Fruit fly (Drosophila melanogaster) whole organism, embryonic: ENCODE results near the gene Slimp.

Experiments
- B-H1 ChIP-seq: fragments of 200-800 bp; sonication (Bioruptor generic); IDR thresholded peaks from 3 replicates; pipeline ENCODE4 v1.3.6; 2022; ENCODE audit warnings: missing biosample characterization, missing genetic modification characterization
- C15 ChIP-seq: fragments of 200-800 bp; sonication (Bioruptor generic); IDR thresholded peaks from 3 replicates; pipeline ENCODE4 v1.3.6; 2022; ENCODE audit warnings: missing biosample characterization, missing genetic modification characterization
- CG10274 ChIP-seq: fragments of 200-800 bp; sonication (Bioruptor generic); optimal IDR thresholded peaks from 3 replicates; lab custom pipeline; 2017; ENCODE audit warnings: missing biosample characterization, mild to moderate bottlenecking, missing genetic modification characterization
- CG11560 ChIP-seq: fragments of 200-800 bp; sonication (Bioruptor generic); IDR thresholded peaks from 3 replicates; pipeline ENCODE4 v1.3.6; 2022; ENCODE audit warnings: missing biosample characterization, missing genetic modification characterization
- CG12155 ChIP-seq: fragments of 200-800 bp; sonication (Bioruptor generic); optimal IDR thresholded peaks from 3 replicates; lab custom pipeline; 2016; ENCODE audit warnings: missing biosample characterization, missing genetic modification characterization
- CG12219 ChIP-seq: fragments of 200-800 bp; sonication (Bioruptor generic); optimal IDR thresholded peaks from 3 replicates; lab custom pipeline; 2018; ENCODE audit warnings: missing biosample characterization, mild to moderate bottlenecking, missing genetic modification characterization
- CG13287 ChIP-seq: fragments of 200-800 bp; sonication (Bioruptor generic); IDR thresholded peaks from 2 replicates; pipeline ENCODE4 v1.3.6; 2022; ENCODE audit warnings: missing biosample characterization, missing genetic modification characterization; ENCODE audit not compliant: partially characterized antibody
- CG15479 ChIP-seq: fragments of 200-800 bp; sonication (Bioruptor generic); optimal IDR thresholded peaks from 3 replicates; lab custom pipeline; 2019; ENCODE audit warnings: missing biosample characterization, mild to moderate bottlenecking, missing genetic modification characterization, moderate library complexity
- CG1602 ChIP-seq: fragments of 200-800 bp; sonication (Bioruptor generic); optimal IDR thresholded peaks from 3 replicates; lab custom pipeline; 2016; ENCODE audit warnings: missing biosample characterization, missing genetic modification characterization
- CG16813 ChIP-seq: fragments of 200-800 bp; sonication (Bioruptor generic); IDR thresholded peaks from 3 replicates; pipeline ENCODE4 v1.3.6; 2022; ENCODE audit warnings: missing biosample characterization, missing genetic modification characterization; ENCODE audit not compliant: partially characterized antibody
- CG16815 ChIP-seq: fragments of 200-800 bp; sonication (Bioruptor generic); optimal IDR thresholded peaks from 3 replicates; lab custom pipeline; 2017; ENCODE audit warnings: missing biosample characterization, mild to moderate bottlenecking, missing genetic modification characterization
- CG16863 ChIP-seq: fragments of 200-800 bp; sonication (Bioruptor generic); optimal IDR thresholded peaks from 3 replicates; lab custom pipeline; 2016; ENCODE audit warnings: missing biosample characterization, missing genetic modification characterization
- CG2116 ChIP-seq: fragments of 200-800 bp; sonication (Bioruptor generic); optimal IDR thresholded peaks from 3 replicates; lab custom pipeline; 2018; ENCODE audit warnings: missing biosample characterization, mild to moderate bottlenecking, missing genetic modification characterization
- CG2129 ChIP-seq: fragments of 200-800 bp; sonication (Bioruptor generic); IDR thresholded peaks from 2 replicates; pipeline ENCODE4 v1.3.6; 2022; ENCODE audit warnings: missing biosample characterization, missing genetic modification characterization; ENCODE audit not compliant: partially characterized antibody
- CG30403 ChIP-seq: fragments of 200-800 bp; sonication (Bioruptor generic); optimal IDR thresholded peaks from 3 replicates; lab custom pipeline; 2016; ENCODE audit warnings: missing biosample characterization, missing genetic modification characterization
- CG3407 ChIP-seq: fragments of 200-800 bp; sonication (Bioruptor generic); optimal IDR thresholded peaks from 2 replicates; lab custom pipeline; 2018; ENCODE audit warnings: missing biosample characterization, mild to moderate bottlenecking, missing genetic modification characterization
- CG4730 ChIP-seq: fragments of 200-800 bp; sonication (Bioruptor generic); IDR thresholded peaks from 2 replicates; pipeline ENCODE4 v1.3.6; 2022; ENCODE audit warnings: missing biosample characterization, missing genetic modification characterization
- CG7271 ChIP-seq: fragments of 200-800 bp; sonication (Bioruptor generic); optimal IDR thresholded peaks from 2 replicates; lab custom pipeline; 2018; ENCODE audit warnings: missing biosample characterization, mild to moderate bottlenecking, missing genetic modification characterization, moderate library complexity
- CG8478 ChIP-seq: fragments of >200 bp; optimal IDR thresholded peaks from 2 replicates; lab custom pipeline; 2018
- CG9215 ChIP-seq: fragments of 200-800 bp; sonication (Bioruptor generic); IDR thresholded peaks from 2 replicates; pipeline ENCODE4 v1.3.6; 2022; ENCODE audit warnings: missing biosample characterization, missing genetic modification characterization
- CrebB ChIP-seq: fragments of 200-800 bp; sonication (Bioruptor generic); optimal IDR thresholded peaks from 3 replicates; lab custom pipeline; 2018; ENCODE audit warnings: missing biosample characterization, mild to moderate bottlenecking, missing genetic modification characterization
- D ChIP-seq, 2 experiments: fragments of 200-800 bp in 1 of 2; fragments of >200 bp in 1 of 2; sonication (Bioruptor generic) in 1 of 2; optimal IDR thresholded peaks; 2 replicates in 1 of 2; 3 replicates in 1 of 2; lab custom pipeline; 2017; ENCODE audit warnings: mild to moderate bottlenecking in 1 of 2, missing biosample characterization in 1 of 2, missing genetic modification characterization in 1 of 2, missing genetic modification reagents in 1 of 2
- Dip3 ChIP-seq: fragments of 200-800 bp; sonication (Bioruptor generic); optimal IDR thresholded peaks from 3 replicates; lab custom pipeline; 2016; ENCODE audit warnings: missing biosample characterization, missing genetic modification characterization
- Ets97D ChIP-seq: fragments of 200-800 bp; sonication (Bioruptor generic); optimal IDR thresholded peaks from 3 replicates; lab custom pipeline; 2016; ENCODE audit warnings: missing biosample characterization, missing genetic modification characterization
- H15 ChIP-seq: fragments of 200-800 bp; sonication (Bioruptor generic); IDR thresholded peaks from 3 replicates; pipeline ENCODE4 v1.3.6; 2022; ENCODE audit warnings: missing biosample characterization, missing genetic modification characterization
- HLH54F ChIP-seq: fragments of 200-800 bp; sonication (Bioruptor generic); optimal IDR thresholded peaks from 3 replicates; lab custom pipeline; 2016; ENCODE audit warnings: missing biosample characterization, missing genetic modification characterization
- MTF-1 ChIP-seq: fragments of 200-800 bp; sonication (Bioruptor generic); optimal IDR thresholded peaks from 2 replicates; lab custom pipeline; 2018; ENCODE audit warnings: missing biosample characterization, mild to moderate bottlenecking, missing genetic modification characterization, borderline replicate concordance
- Med ChIP-seq: fragments of 200-800 bp; sonication (Bioruptor generic); peaks from one replicate; lab custom pipeline; 2016; ENCODE audit warnings: missing biosample characterization, missing genetic modification characterization, mild to moderate bottlenecking, inconsistent platforms, moderate library complexity
- Nf-YB ChIP-seq: fragments of 200-800 bp; sonication (Bioruptor generic); optimal IDR thresholded peaks from 3 replicates; lab custom pipeline; 2019; ENCODE audit warnings: missing biosample characterization, mild to moderate bottlenecking, missing genetic modification characterization, moderate library complexity
- Oaz ChIP-seq: fragments of 200-800 bp; sonication (Bioruptor generic); IDR thresholded peaks from 2 replicates; pipeline ENCODE4 v1.3.6; 2022; ENCODE audit warnings: missing biosample characterization, missing genetic modification characterization
- Oli ChIP-seq: fragments of 200-800 bp; sonication (Bioruptor generic); optimal IDR thresholded peaks from 2 replicates; lab custom pipeline; 2018; ENCODE audit warnings: missing biosample characterization, mild to moderate bottlenecking, missing genetic modification characterization, moderate library complexity
- Poxn ChIP-seq: fragments of 200-800 bp; sonication (Bioruptor generic); IDR thresholded peaks from 2 replicates; pipeline ENCODE4 v1.3.6; 2022; ENCODE audit warnings: missing biosample characterization, missing genetic modification characterization
- Side ChIP-seq: fragments of 200-800 bp; sonication (Bioruptor generic); optimal IDR thresholded peaks from 2 replicates; lab custom pipeline; 2016; ENCODE audit warnings: missing biosample characterization, missing genetic modification characterization
- Sox102F ChIP-seq: fragments of 200-800 bp; sonication (Bioruptor generic); optimal IDR thresholded peaks from 2 replicates; lab custom pipeline; 2018; ENCODE audit warnings: missing biosample characterization, mild to moderate bottlenecking, missing genetic modification characterization, moderate library complexity
- bowl ChIP-seq: fragments of 200-800 bp; sonication (Bioruptor generic); IDR thresholded peaks from 2 replicates; pipeline ENCODE4 v1.3.6; 2022; ENCODE audit warnings: missing biosample characterization, missing genetic modification characterization
- eve ChIP-seq, 2 experiments: fragments of >200 bp; optimal IDR thresholded peaks; 2 replicates each; lab custom pipeline; 2017; ENCODE audit warnings: missing biosample characterization in 2 of 2, missing genetic modification characterization in 2 of 2
- fd64A ChIP-seq: fragments of 200-800 bp; sonication (Bioruptor generic); optimal IDR thresholded peaks from 3 replicates; lab custom pipeline; 2018; ENCODE audit warnings: missing biosample characterization, mild to moderate bottlenecking, missing genetic modification characterization
- fd96Cb ChIP-seq: fragments of 200-800 bp; sonication (Bioruptor generic); optimal IDR thresholded peaks from 2 replicates; lab custom pipeline; 2018; ENCODE audit warnings: missing biosample characterization, mild to moderate bottlenecking, missing genetic modification characterization, moderate library complexity
- fru ChIP-seq: fragments of >200 bp; optimal IDR thresholded peaks from 2 replicates; lab custom pipeline; 2017
- ham ChIP-seq: fragments of 200-800 bp; sonication (Bioruptor generic); IDR thresholded peaks from 2 replicates; pipeline ENCODE4 v1.3.6; 2022; ENCODE audit warnings: missing biosample characterization, missing genetic modification characterization
- hth ChIP-seq: fragments of >200 bp; optimal IDR thresholded peaks from 2 replicates; lab custom pipeline; 2017; ENCODE audit warnings: inconsistent platforms
- inv ChIP-seq: fragments of 200-800 bp; sonication (Bioruptor generic); IDR thresholded peaks from 2 replicates; pipeline ENCODE4 v1.3.6; 2022; ENCODE audit warnings: missing biosample characterization, missing genetic modification characterization; ENCODE audit not compliant: partially characterized antibody
- jing ChIP-seq: fragments of 200-800 bp; sonication (Bioruptor generic); optimal IDR thresholded peaks from 2 replicates; lab custom pipeline; 2018; ENCODE audit warnings: missing biosample characterization, mild to moderate bottlenecking, missing genetic modification characterization
- lbe ChIP-seq: fragments of 200-800 bp; sonication (Bioruptor generic); optimal IDR thresholded peaks from 2 replicates; lab custom pipeline; 2016; ENCODE audit warnings: missing biosample characterization, mild to moderate bottlenecking, missing genetic modification characterization
- nerfin-1 ChIP-seq: fragments of 200-800 bp; sonication (Bioruptor generic); optimal IDR thresholded peaks from 3 replicates; lab custom pipeline; 2019; ENCODE audit warnings: missing biosample characterization, mild to moderate bottlenecking, missing genetic modification characterization, moderate library complexity
- prd ChIP-seq, 3 experiments: fragments of >200 bp in 2 of 3; fragments of 200-800 bp in 1 of 3; sonication (Bioruptor generic) in 1 of 3; optimal IDR thresholded peaks in 2 of 3; IDR thresholded peaks in 1 of 3; 2 replicates in 2 of 3; 3 replicates in 1 of 3; pipeline versions ENCODE4 v1.3.6 to Lab custom; 2017 to 2022; ENCODE audit warnings: missing biosample characterization in 1 of 3, missing genetic modification characterization in 1 of 3
- psq ChIP-seq: fragments of 200-800 bp; sonication (Bioruptor generic); optimal IDR thresholded peaks from 2 replicates; lab custom pipeline; 2017; ENCODE audit warnings: missing biosample characterization, missing genetic modification characterization
- run ChIP-seq: fragments of 200-800 bp; sonication (Bioruptor generic); optimal IDR thresholded peaks from 3 replicates; lab custom pipeline; 2018; ENCODE audit warnings: missing biosample characterization, mild to moderate bottlenecking, missing genetic modification characterization
- tap ChIP-seq: fragments of 200-800 bp; optimal IDR thresholded peaks from 3 replicates; lab custom pipeline; 2019; ENCODE audit warnings: missing biosample characterization, mild to moderate bottlenecking, missing genetic modification characterization, moderate library complexity
- ttk ChIP-seq: fragments of 200-800 bp; sonication (Bioruptor generic); IDR thresholded peaks from 2 replicates; pipeline ENCODE4 v2.1.2; 2022; ENCODE audit warnings: missing biosample characterization, missing genetic modification characterization
- zfh2 ChIP-seq: fragments of 200-800 bp; sonication (Bioruptor generic); optimal IDR thresholded peaks from 2 replicates; lab custom pipeline; 2016; ENCODE audit warnings: missing biosample characterization, missing genetic modification characterization

Gene Slimp

dm6 chr3R:24188619-24189018 is 39.9 kb upstream of the Slimp start, which contains the start of gene CG5515 (continued):
- no peak for TF ChIP-seq run
- peak; percentile 89 for TF ChIP-seq CG13287 (GFP tag; lab: Robert Waterston, UW)
- peak; percentile 81 for TF ChIP-seq inv (GFP tag; lab: Robert Waterston, UW)
- peak; percentile 89 for TF ChIP-seq Ets97D (GFP tag; lab: Kevin White, UChicago)
- TF ChIP-seq zfh2 (GFP tag; lab: Kevin White, UChicago): peak; percentile 88
- TF ChIP-seq Sox102F: peak; percentile 88
- peak; percentile 71 for TF ChIP-seq CG16863 (GFP tag; lab: Kevin White, UChicago)
- peak; percentile 61 for TF ChIP-seq B-H1 (GFP tag; lab: Robert Waterston, UW)
- peak; percentile 86 for TF ChIP-seq H15 (GFP tag; lab: Robert Waterston, UW)
- peak; percentile 54; the same call in 1 of the 2 replicates for TF ChIP-seq ham (GFP tag; lab: Robert Waterston, UW)
- TF ChIP-seq fd64A (GFP tag; lab: Kevin White, UChicago): no peak
- peak; percentile 49 for TF ChIP-seq fd96Cb (tag; lab: Kevin White, UChicago)
- peak; percentile 64; the same call in 2 of the 3 replicates for TF ChIP-seq CG16813 (GFP tag; lab: Robert Waterston, UW)
- TF ChIP-seq hth (lab: Kevin White, UChicago): no peak
- TF ChIP-seq psq: peak; percentile 26
- peak; percentile 60 for TF ChIP-seq CG2116 (GFP tag; lab: Kevin White, UChicago)
- TF ChIP-seq CG9215 (GFP tag; lab: Robert Waterston, UW): peak; percentile 64
- peak; percentile 75 for TF ChIP-seq lbe
- TF ChIP-seq eve (GFP tag; optimal IDR thresholded peaks at IDR 0.05; lab: Kevin White, UChicago): no peak
- peak; percentile 44; the same call in 1 of the 2 replicates for TF ChIP-seq bowl (GFP tag; lab: Robert Waterston, UW)
- peak; percentile 50 for TF ChIP-seq CrebB
- TF ChIP-seq jing (GFP tag; lab: Kevin White, UChicago): peak; percentile 52
- TF ChIP-seq CG4730 (GFP tag; lab: Robert Waterston, UW): peak; percentile 75
- no peak for TF ChIP-seq CG2129 (GFP tag; lab: Robert Waterston, UW)
- peak; percentile 57 for TF ChIP-seq Oli (tag; lab: Kevin White, UChicago)
- peak; percentile 88 for TF ChIP-seq HLH54F
- no peak for TF ChIP-seq fru (lab: Kevin White, UChicago)
- no peak for TF ChIP-seq tap
- peak; percentile 69 for TF ChIP-seq CG1602 (GFP tag; lab: Kevin White, UChicago)
- TF ChIP-seq Poxn: no peak
- TF ChIP-seq D (optimal IDR thresholded peaks at IDR 0.05; lab: Kevin White, UChicago): no peak
- TF ChIP-seq D (GFP tag; optimal IDR thresholded peaks at IDR 0.05; lab: Kevin White, UChicago): peak; percentile 30
- peak; percentile 86 for TF ChIP-seq Dip3 (GFP tag; lab: Kevin White, UChicago)
- TF ChIP-seq CG15479 (GFP tag; lab: Kevin White, UChicago): no peak
- TF ChIP-seq CG7271 (tag; lab: Kevin White, UChicago): no peak
- peak; percentile 83 for TF ChIP-seq Oaz (GFP tag; lab: Robert Waterston, UW)
- peak; percentile 62 for TF ChIP-seq Side
- TF ChIP-seq ttk: peak; percentile 79
- TF ChIP-seq CG12219 (GFP tag; lab: Kevin White, UChicago): peak; percentile 3
- TF ChIP-seq Nf-YB (GFP tag; lab: Kevin White, UChicago): no peak
- peak; percentile 36 for TF ChIP-seq CG3407 (GFP tag; lab: Kevin White, UChicago)
- TF ChIP-seq CG30403: peak; percentile 87
- TF ChIP-seq CG8478: no peak
- TF ChIP-seq Med (GFP tag; lab: Kevin White, UChicago): peak; percentile 97
- TF ChIP-seq C15 (GFP tag; lab: Robert Waterston, UW): no peak
- TF ChIP-seq MTF-1: no peak
- TF ChIP-seq CG16815 (GFP tag; lab: Kevin White, UChicago): peak; percentile 69
- TF ChIP-seq CG12155 (GFP tag; lab: Kevin White, UChicago): peak; percentile 70
- TF ChIP-seq nerfin-1 (tag; lab: Kevin White, UChicago): peak; percentile 73
- no peak for TF ChIP-seq prd (optimal IDR thresholded peaks at IDR 0.05; lab: Kevin White, UChicago)
- TF ChIP-seq prd (GFP tag; IDR thresholded peaks at IDR 0.05; lab: Robert Waterston, UW): peak; percentile 84
- TF ChIP-seq CG11560 (tag; lab: Robert Waterston, UW): peak; percentile 64; the same call in 2 of the 3 replicates
- no peak for TF ChIP-seq CG10274 (GFP tag; lab: Kevin White, UChicago)
